Worm (Caenorhabditis elegans) whole organism, early embryonic: ENCODE measurements around the gene srbc-39.

Experiments used
- ama-1 ChIP-seq: fragments of 150-350 bp; optimal IDR thresholded peaks from 2 replicates; lab custom pipeline; 2014
- ets-7 ChIP-seq: sonication (generic microtip); optimal IDR thresholded peaks from 2 replicates; lab custom pipeline; 2016; ENCODE audit warnings: missing genotype, missing genetic modification characterization, missing compliant biosample characterization

DNA sequence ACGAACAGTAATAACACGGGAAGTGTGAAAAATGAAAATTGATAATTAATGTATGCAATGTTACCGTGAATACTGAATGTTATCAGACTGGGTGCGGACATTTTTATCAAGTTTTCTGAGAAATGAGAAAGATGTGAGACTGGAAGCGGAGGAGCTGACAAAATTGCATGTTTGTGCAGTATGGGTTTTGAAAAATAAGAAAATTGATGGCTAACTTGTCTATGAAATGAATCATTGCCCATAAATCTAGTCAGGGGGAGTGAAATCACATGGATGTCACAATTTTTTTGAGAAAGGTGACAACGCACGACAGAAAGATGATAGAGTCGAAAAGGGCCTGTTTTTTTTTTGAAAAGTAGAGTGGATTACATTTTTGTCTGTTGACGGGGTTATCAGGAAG lies 37.6 kb upstream of the srbc-39 start, which contains the start of gene sru-24:
- TF ChIP-seq ama-1 (lab: Kevin White, UChicago) (no peak), ets-7 (tag; lab: Kevin White, UChicago) (no peak)
